Fruit fly (Drosophila melanogaster) whole organism, prepupa: ENCODE results near the gene Lkr.

Experiments
- CG10631 ChIP-seq: fragments of 200-800 bp; sonication (Bioruptor generic); optimal IDR thresholded peaks from 2 replicates; lab custom pipeline; 2016; ENCODE audit warnings: missing biosample characterization, missing genetic modification characterization
- CG4318 ChIP-seq: fragments of 200-800 bp; sonication (Bioruptor generic); optimal IDR thresholded peaks from 3 replicates; lab custom pipeline; 2017; ENCODE audit warnings: missing biosample characterization, mild to moderate bottlenecking, missing genetic modification characterization
- CG6792 ChIP-seq: fragments of 200-800 bp; sonication (Bioruptor generic); optimal IDR thresholded peaks from 3 replicates; lab custom pipeline; 2016; ENCODE audit warnings: missing biosample characterization, missing genetic modification characterization
- lz ChIP-seq: fragments of 200-800 bp; sonication (Bioruptor generic); optimal IDR thresholded peaks from 3 replicates; lab custom pipeline; 2016; ENCODE audit warnings: missing biosample characterization, missing genetic modification characterization

DNA sequence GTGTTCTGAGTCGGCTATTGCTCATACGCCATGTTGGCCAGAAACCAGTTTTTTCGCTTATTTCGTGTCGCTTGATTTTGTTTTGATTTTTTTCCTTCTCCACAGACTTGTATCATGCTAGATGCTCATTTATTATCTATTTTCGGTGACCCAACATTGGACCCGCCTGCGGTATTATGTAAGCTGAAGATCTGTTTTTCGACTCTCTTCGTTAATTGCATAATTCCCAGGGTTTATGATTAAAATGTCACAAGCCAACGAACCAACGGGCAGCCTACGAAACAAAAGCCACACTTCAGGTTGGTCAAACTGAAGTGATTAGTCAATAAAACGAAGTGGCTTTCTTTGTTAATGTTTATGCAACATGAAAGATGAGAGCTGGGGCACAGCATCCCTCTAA is 49.5 kb upstream of the Lkr start:
- TF ChIP-seq CG6792 (GFP tag; lab: Kevin White, UChicago) = no peak
- TF ChIP-seq lz (GFP tag; lab: Kevin White, UChicago) = no peak
- TF ChIP-seq CG4318 (GFP tag; lab: Kevin White, UChicago) = no peak
- TF ChIP-seq CG10631 (GFP tag; lab: Kevin White, UChicago) = no peak
